Worm (Caenorhabditis elegans): Measurements from ENCODE around the gene srbc-45.

The srbc-45 gene

DNA sequence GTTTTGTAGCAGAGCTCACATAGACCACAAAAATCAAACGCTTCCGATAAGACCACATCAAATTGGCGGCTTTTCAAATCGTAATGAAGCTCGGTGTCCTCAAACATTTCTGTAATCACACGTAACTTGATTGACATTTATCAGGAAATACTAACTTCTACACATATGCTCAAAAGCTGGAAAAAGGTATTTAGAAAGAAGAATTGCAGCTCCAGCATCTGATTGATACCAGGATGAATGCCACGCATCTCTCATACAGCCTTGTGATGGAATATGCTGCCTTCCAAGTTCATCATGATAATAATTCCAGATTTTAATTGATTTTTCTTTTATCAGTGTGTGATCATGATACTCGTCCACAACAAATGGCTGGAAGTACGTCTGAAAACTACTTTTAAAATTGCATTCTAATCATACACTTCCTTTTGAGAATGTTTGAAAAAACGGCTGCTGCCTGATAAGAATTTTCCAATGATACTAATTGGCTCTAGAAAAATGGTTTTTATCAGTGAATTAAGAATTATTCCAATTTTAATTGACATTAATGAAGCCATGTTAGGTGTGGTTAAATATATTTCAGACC is 6.4 kb upstream of the srbc-45 start:
- no peak for TF ChIP-seq lin-13 (tag; optimal IDR thresholded peaks at IDR 0.05)
- TF ChIP-seq ces-1 (GFP tag; optimal IDR thresholded peaks at IDR 0.05): no peak
- TF ChIP-seq ceh-39 (tag; optimal IDR thresholded peaks at IDR 0.05): no peak
- no peak for TF ChIP-seq unc-120 (tag; optimal IDR thresholded peaks at IDR 0.05; ENCODE audit: poor library complexity, severe bottlenecking)

DNA sequence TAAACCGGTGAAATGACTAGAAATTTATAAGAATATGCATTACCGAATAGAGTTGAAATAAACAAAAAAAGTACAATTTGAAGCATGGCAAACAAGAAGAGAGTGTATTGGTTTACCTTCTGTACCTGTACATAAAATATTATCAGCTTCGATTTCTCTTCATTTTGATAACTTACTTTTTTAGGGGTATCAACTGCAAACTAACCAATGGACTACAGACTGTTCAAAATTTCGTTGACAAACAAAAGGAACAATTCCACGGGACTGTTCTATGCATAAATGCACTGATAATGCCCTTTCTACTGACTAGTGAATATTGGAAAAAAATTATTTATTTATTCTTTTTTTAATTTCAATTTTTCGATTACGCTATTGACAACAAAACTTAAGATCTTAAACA is 5.4 kb upstream of the srbc-45 start, which contains the start of gene ugt-6:
ugt-6 (minus strand) TSS at position 233 of the 400 bp plus-strand sequence.
- no peak for TF ChIP-seq M03D4.4 (tag; optimal IDR thresholded peaks at IDR 0.05)
- TF ChIP-seq nhr-237 (tag; optimal IDR thresholded peaks at IDR 0.05): no peak
- no peak for TF ChIP-seq mep-1 (tag; optimal IDR thresholded peaks at IDR 0.05)
- TF ChIP-seq ceh-39 (tag; optimal IDR thresholded peaks at IDR 0.05): no peak
- no peak for TF ChIP-seq hlh-1 (tag; optimal IDR thresholded peaks at IDR 0.05)
- no peak for TF ChIP-seq unc-62 (GFP tag; optimal IDR thresholded peaks at IDR 0.05)
- TF ChIP-seq drap-1 (GFP tag; optimal IDR thresholded peaks at IDR 0.05): no peak
- no peak for TF ChIP-seq ham-2 (GFP tag; optimal IDR thresholded peaks at IDR 0.05)

DNA sequence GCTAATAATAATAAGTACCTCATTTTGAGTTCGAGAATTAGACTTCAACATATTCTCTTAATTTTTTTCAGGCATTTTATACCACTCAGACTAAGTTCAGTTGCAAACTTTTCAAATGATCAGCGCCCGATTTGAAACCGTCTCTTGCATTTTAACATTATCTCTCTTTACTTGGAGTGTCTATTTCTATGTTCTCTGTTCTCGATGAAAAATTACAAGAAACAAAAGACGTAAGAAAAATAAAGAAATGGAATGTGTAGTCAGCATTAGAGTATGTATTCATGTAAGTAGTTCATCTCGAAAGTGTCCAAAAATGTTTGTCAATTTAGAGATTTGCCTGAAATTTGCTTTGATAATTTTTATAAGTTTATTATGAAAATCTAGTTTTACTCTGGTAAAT is 3.2 kb upstream of the srbc-45 start, which contains the start of gene ugt-3:
ugt-3 (minus strand) TSS at position 101 of the 400 bp plus-strand sequence.
- TF ChIP-seq flh-1 (GFP tag; optimal IDR thresholded peaks at IDR 0.05) (no peak), unc-120 (tag; optimal IDR thresholded peaks at IDR 0.05; ENCODE audit: poor library complexity, severe bottlenecking) (no peak)

DNA sequence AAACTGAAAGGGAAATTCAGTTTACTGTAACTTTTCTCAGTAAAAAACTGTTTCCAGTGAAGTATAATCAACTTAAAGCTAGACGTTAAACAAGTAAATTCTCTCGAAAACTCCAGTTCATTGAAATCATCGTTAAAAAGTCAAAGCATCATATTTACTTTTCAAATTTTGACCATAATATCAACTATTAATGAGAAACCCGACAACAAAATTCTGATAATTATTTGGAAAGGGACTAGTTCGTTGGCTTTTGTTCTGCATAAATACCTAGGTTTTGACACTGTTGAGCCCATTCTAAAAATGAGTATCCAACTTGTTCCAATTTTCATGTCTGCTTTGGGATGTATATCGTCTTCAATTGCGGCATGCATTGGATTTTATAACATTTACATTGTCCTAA is 2.8 kb downstream of the srbc-45 start, which contains the start of gene ZC443.7:
ZC443.7 (plus strand) TSS at position 301 of the 400 bp plus-strand sequence.
- no peak for TF ChIP-seq elt-1 (tag; optimal IDR thresholded peaks at IDR 0.05; ENCODE audit: borderline replicate concordance, insufficient read depth)
- no peak for TF ChIP-seq zip-8 (tag; optimal IDR thresholded peaks at IDR 0.05)
- no peak for TF ChIP-seq unc-62 (GFP tag; optimal IDR thresholded peaks at IDR 0.05)
- no peak for TF ChIP-seq mls-2 (tag; optimal IDR thresholded peaks at IDR 0.05)
- TF ChIP-seq lin-32 (GFP tag; optimal IDR thresholded peaks at IDR 0.05): no peak
- no peak for TF ChIP-seq unc-120 (tag; optimal IDR thresholded peaks at IDR 0.05; ENCODE audit: poor library complexity, severe bottlenecking)
- no peak for TF ChIP-seq pha-4 (tag; optimal IDR thresholded peaks at IDR 0.05)
- TF ChIP-seq ham-2 (GFP tag; optimal IDR thresholded peaks at IDR 0.05): no peak
- TF ChIP-seq elt-3 (tag; optimal IDR thresholded peaks at IDR 0.05): no peak
- TF ChIP-seq tbx-8 (GFP tag; optimal IDR thresholded peaks at IDR 0.05): no peak
- no peak for TF ChIP-seq snpc-4 (tag; optimal IDR thresholded peaks at IDR 0.05)
- TF ChIP-seq flh-1 (GFP tag; optimal IDR thresholded peaks at IDR 0.05): no peak
- no peak for TF ChIP-seq nhr-2 (tag; optimal IDR thresholded peaks at IDR 0.05)
- no peak for TF ChIP-seq blmp-1 (tag; optimal IDR thresholded peaks at IDR 0.05)
- TF ChIP-seq hlh-1 (tag; optimal IDR thresholded peaks at IDR 0.05): no peak
- TF ChIP-seq drap-1 (GFP tag; optimal IDR thresholded peaks at IDR 0.05): no peak
- TF ChIP-seq ceh-83 (GFP tag; optimal IDR thresholded peaks at IDR 0.05): no peak

DNA sequence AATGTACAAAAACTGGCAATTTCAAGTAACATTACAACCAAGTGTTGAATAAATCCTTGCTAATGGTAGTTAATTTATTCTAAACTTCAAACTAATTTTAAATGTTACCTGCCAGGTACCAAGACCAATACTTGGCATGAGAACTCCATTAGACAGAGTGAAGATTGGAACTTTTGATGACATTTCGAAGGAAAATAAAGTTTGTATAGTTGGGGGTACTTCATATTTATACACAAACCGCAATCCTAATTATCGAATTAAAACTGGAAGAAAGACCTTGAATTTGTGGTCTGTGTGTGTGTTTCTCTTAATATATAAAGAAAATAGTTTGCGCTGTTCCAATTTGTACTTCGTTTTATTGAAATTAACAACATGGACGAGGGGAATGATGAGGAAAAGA is 6.5 kb downstream of the srbc-45 start, which contains the start of gene ZC443.1:
ZC443.1 (minus strand) TSS at position 205 of the 400 bp plus-strand sequence.
- TF ChIP-seq mep-1 (tag; optimal IDR thresholded peaks at IDR 0.05): no peak
- TF ChIP-seq nhr-28 (tag; optimal IDR thresholded peaks at IDR 0.05): no peak
- no peak for TF ChIP-seq ceh-43 (GFP tag; optimal IDR thresholded peaks at IDR 0.05)
- no peak for TF ChIP-seq cnd-1 (tag; optimal IDR thresholded peaks at IDR 0.05)

DNA sequence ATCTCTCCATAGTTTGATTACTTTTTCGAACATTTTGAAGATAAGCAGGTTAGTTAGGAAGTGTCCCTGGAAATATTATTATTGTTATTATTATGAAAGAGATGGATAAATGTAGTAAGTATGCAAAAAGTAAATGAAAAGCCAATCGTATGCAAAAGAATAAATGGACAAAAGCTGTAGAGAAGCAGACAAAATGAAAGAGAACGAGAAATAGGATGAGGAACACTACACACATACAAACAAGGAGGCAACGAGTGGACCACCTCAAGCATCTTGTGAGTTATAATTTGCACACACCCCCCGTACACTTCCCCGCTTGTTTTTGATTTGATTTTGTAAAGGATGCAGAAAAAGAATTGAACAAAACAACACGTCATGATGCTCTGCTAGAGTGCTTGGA is 7.8 kb downstream of the srbc-45 start, which contains the start of gene ZC443.2:
ZC443.2 (minus strand) TSS at position 67 of the 400 bp plus-strand sequence.
- TF ChIP-seq blmp-1 (tag; optimal IDR thresholded peaks at IDR 0.05) (no peak), unc-62 (GFP tag; optimal IDR thresholded peaks at IDR 0.05) (no peak), ces-1 (GFP tag; optimal IDR thresholded peaks at IDR 0.05) (peak; percentile 59)

DNA sequence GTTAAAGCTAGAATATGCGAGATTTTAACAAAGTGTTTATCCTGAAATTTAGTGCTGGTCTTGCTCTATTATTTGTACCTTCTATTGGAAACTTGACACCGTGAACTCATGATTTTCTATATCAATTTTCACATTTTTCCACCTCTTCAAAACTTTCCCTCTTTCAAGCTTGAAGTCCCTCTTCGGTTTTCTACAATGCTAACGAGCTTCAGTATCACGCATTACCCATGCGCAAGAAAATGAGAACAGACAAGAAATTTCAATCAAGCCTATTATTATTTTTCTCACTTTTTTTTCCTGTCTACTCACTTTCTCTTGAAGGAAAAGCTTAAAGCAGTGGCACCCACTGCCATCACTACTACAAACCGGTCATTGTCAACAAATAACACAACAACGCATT is 8.4 kb downstream of the srbc-45 start:
- TF ChIP-seq ham-2 (GFP tag; optimal IDR thresholded peaks at IDR 0.05) (no peak), lin-32 (GFP tag; optimal IDR thresholded peaks at IDR 0.05) (no peak), ceh-39 (tag; optimal IDR thresholded peaks at IDR 0.05) (no peak), tbx-8 (GFP tag; optimal IDR thresholded peaks at IDR 0.05) (no peak)

Measured in whole organism, mixed stage, embryonic.